Fruit fly (Drosophila melanogaster) whole organism, prepupa: ENCODE results near the gene Drs.
A peak's percentile ranks its signal among the peaks of the same experiment; 100 is the strongest.

Experiments used
- CG10631 ChIP-seq: fragments of 200-800 bp; sonication (Bioruptor generic); optimal IDR thresholded peaks from 2 replicates; lab custom pipeline; 2016; ENCODE audit warnings: missing biosample characterization, missing genetic modification characterization
- CG10669 ChIP-seq: fragments of 200-800 bp; sonication (Bioruptor generic); optimal IDR thresholded peaks from 3 replicates; lab custom pipeline; 2018; ENCODE audit warnings: missing biosample characterization, mild to moderate bottlenecking, missing genetic modification characterization, moderate library complexity
- CG11902 ChIP-seq: fragments of 200-800 bp; sonication (Bioruptor generic); optimal IDR thresholded peaks from 3 replicates; lab custom pipeline; 2016; ENCODE audit warnings: missing biosample characterization, missing genetic modification characterization
- CG15336 ChIP-seq: fragments of 200-800 bp; sonication (Bioruptor generic); IDR thresholded peaks from 2 replicates; pipeline ENCODE4 v1.3.6; 2022; ENCODE audit warnings: missing biosample characterization, missing genetic modification characterization
- CG1621 ChIP-seq: fragments of 200-800 bp; sonication (Bioruptor generic); optimal IDR thresholded peaks from 3 replicates; lab custom pipeline; 2018; ENCODE audit warnings: missing biosample characterization, mild to moderate bottlenecking, missing genetic modification characterization
- CG34406 ChIP-seq: fragments of 200-800 bp; sonication (Bioruptor generic); optimal IDR thresholded peaks from 3 replicates; lab custom pipeline; 2016; ENCODE audit warnings: missing biosample characterization, missing genetic modification characterization
- CG3919 ChIP-seq: fragments of 200-800 bp; sonication (Bioruptor generic); optimal IDR thresholded peaks from 3 replicates; lab custom pipeline; 2016; ENCODE audit warnings: missing biosample characterization, missing genetic modification characterization
- CG4318 ChIP-seq: fragments of 200-800 bp; sonication (Bioruptor generic); optimal IDR thresholded peaks from 3 replicates; lab custom pipeline; 2017; ENCODE audit warnings: missing biosample characterization, mild to moderate bottlenecking, missing genetic modification characterization
- CG6163 ChIP-seq: fragments of 200-800 bp; sonication (Bioruptor generic); IDR thresholded peaks from 3 replicates; pipeline ENCODE4 v1.3.6; 2022; ENCODE audit warnings: missing biosample characterization, missing genetic modification characterization
- CG6276 ChIP-seq: fragments of 200-800 bp; sonication (Bioruptor generic); optimal IDR thresholded peaks from 2 replicates; lab custom pipeline; 2017; ENCODE audit warnings: missing biosample characterization, mild to moderate bottlenecking, missing genetic modification characterization
- CG7368 ChIP-seq: fragments of 200-800 bp; sonication (Bioruptor generic); optimal IDR thresholded peaks from 3 replicates; lab custom pipeline; 2016; ENCODE audit warnings: missing biosample characterization, missing genetic modification characterization
- CG8119 ChIP-seq: fragments of 200-800 bp; sonication (Bioruptor generic); IDR thresholded peaks from 3 replicates; pipeline ENCODE4 v1.3.6; 2022; ENCODE audit warnings: missing biosample characterization, missing genetic modification characterization
- CG8319 ChIP-seq: fragments of 200-800 bp; sonication (Bioruptor generic); optimal IDR thresholded peaks from 3 replicates; lab custom pipeline; 2016; ENCODE audit warnings: missing biosample characterization, missing genetic modification characterization
- CG9139 ChIP-seq: fragments of 200-800 bp; sonication (Bioruptor generic); optimal IDR thresholded peaks from 3 replicates; lab custom pipeline; 2017; ENCODE audit warnings: missing biosample characterization, mild to moderate bottlenecking, missing genetic modification characterization
- Eip78C ChIP-seq: fragments of 200-800 bp; sonication (Bioruptor generic); peaks from one replicate; lab custom pipeline; 2016; ENCODE audit warnings: missing biosample characterization, missing genetic modification characterization
- Ets96B ChIP-seq: fragments of 200-800 bp; optimal IDR thresholded peaks from 2 replicates; lab custom pipeline; 2019; ENCODE audit warnings: missing biosample characterization, mild to moderate bottlenecking, missing genetic modification characterization, moderate library complexity
- Gug ChIP-seq: fragments of 200-800 bp; sonication (Bioruptor generic); IDR thresholded peaks from 2 replicates; pipeline ENCODE4 v1.3.6; 2022; ENCODE audit warnings: missing biosample characterization, missing genetic modification characterization
- Hr38 ChIP-seq: sonication (Bioruptor generic); optimal IDR thresholded peaks from 2 replicates; lab custom pipeline; 2016; ENCODE audit warnings: missing biosample characterization, missing genetic modification characterization
- Hr39 ChIP-seq: fragments of 200-800 bp; sonication (Bioruptor generic); optimal IDR thresholded peaks from 2 replicates; lab custom pipeline; 2016; ENCODE audit warnings: missing biosample characterization, missing genetic modification characterization
- Hr4 ChIP-seq: fragments of 200-800 bp; sonication (Bioruptor generic); optimal IDR thresholded peaks from 3 replicates; lab custom pipeline; 2016; ENCODE audit warnings: missing biosample characterization, missing genetic modification characterization
- Met ChIP-seq: fragments of 200-800 bp; sonication (Bioruptor generic); optimal IDR thresholded peaks from 3 replicates; lab custom pipeline; 2016; ENCODE audit warnings: missing biosample characterization, missing genetic modification characterization
- OdsH ChIP-seq: fragments of 200-800 bp; sonication (Bioruptor generic); optimal IDR thresholded peaks from 3 replicates; lab custom pipeline; 2016; ENCODE audit warnings: missing biosample characterization, missing genetic modification characterization
- Smox ChIP-seq: fragments of 200-800 bp; sonication (Bioruptor generic); optimal IDR thresholded peaks from 3 replicates; lab custom pipeline; 2016; ENCODE audit warnings: missing biosample characterization, missing genetic modification characterization
- Sox102F ChIP-seq: fragments of 200-800 bp; sonication (Bioruptor generic); optimal IDR thresholded peaks from 2 replicates; lab custom pipeline; 2016; ENCODE audit warnings: missing biosample characterization, mild to moderate bottlenecking, missing genetic modification characterization
- Sox14 ChIP-seq: fragments of 200-800 bp; sonication (Bioruptor generic); optimal IDR thresholded peaks from 3 replicates; lab custom pipeline; 2016; ENCODE audit warnings: missing biosample characterization, missing genetic modification characterization
- Sox15 ChIP-seq: fragments of 200-800 bp; sonication (Bioruptor generic); optimal IDR thresholded peaks from 3 replicates; lab custom pipeline; 2016; ENCODE audit warnings: missing biosample characterization, missing genetic modification characterization
- acj6 ChIP-seq: fragments of 200-800 bp; sonication (Bioruptor generic); optimal IDR thresholded peaks from 3 replicates; lab custom pipeline; 2016; ENCODE audit warnings: missing biosample characterization, missing genetic modification characterization
- cyc ChIP-seq: fragments of 200-800 bp; sonication (Bioruptor generic); optimal IDR thresholded peaks from 3 replicates; lab custom pipeline; 2016; ENCODE audit warnings: missing biosample characterization, missing genetic modification characterization
- eg ChIP-seq: fragments of 200-800 bp; sonication (Bioruptor generic); IDR thresholded peaks from 3 replicates; pipeline ENCODE4 v1.3.6; 2022; ENCODE audit warnings: missing biosample characterization, missing genetic modification characterization
- esn ChIP-seq: fragments of 200-800 bp; sonication (Bioruptor generic); optimal IDR thresholded peaks from 2 replicates; lab custom pipeline; 2016; ENCODE audit warnings: missing biosample characterization, mild to moderate bottlenecking, missing genetic modification characterization, moderate library complexity
- fd85E ChIP-seq: fragments of 200-800 bp; sonication (Bioruptor generic); optimal IDR thresholded peaks from 3 replicates; lab custom pipeline; 2016; ENCODE audit warnings: missing biosample characterization, missing genetic modification characterization
- fkh ChIP-seq: fragments of 200-800 bp; sonication (Bioruptor generic); optimal IDR thresholded peaks from 3 replicates; lab custom pipeline; 2017; ENCODE audit warnings: missing biosample characterization, mild to moderate bottlenecking, missing genetic modification characterization, moderate library complexity
- pdm3 ChIP-seq: fragments of 200-800 bp; sonication (Bioruptor generic); optimal IDR thresholded peaks from 3 replicates; lab custom pipeline; 2016; ENCODE audit warnings: missing biosample characterization, missing genetic modification characterization
- salr ChIP-seq, 2 experiments: fragments of 200-800 bp; sonication (Bioruptor generic); optimal IDR thresholded peaks; 3 replicates each; lab custom pipeline; 2016 to 2018; ENCODE audit warnings: missing biosample characterization in 2 of 2, missing genetic modification characterization in 2 of 2, mild to moderate bottlenecking in 1 of 2
- ss ChIP-seq, 2 experiments: fragments of 200-800 bp; sonication (Bioruptor generic); optimal IDR thresholded peaks; 2 replicates in 1 of 2; 3 replicates in 1 of 2; lab custom pipeline; 2017 to 2018; ENCODE audit warnings: mild to moderate bottlenecking in 2 of 2, missing biosample characterization in 2 of 2, missing genetic modification characterization in 2 of 2, moderate library complexity in 1 of 2
- svp ChIP-seq: fragments of 200-800 bp; sonication (Bioruptor generic); peaks from one replicate; lab custom pipeline; 2016; ENCODE audit warnings: missing biosample characterization, missing genetic modification characterization
- vri ChIP-seq: fragments of 200-800 bp; sonication (Bioruptor generic); optimal IDR thresholded peaks from 3 replicates; lab custom pipeline; 2016; ENCODE audit warnings: missing biosample characterization, mild to moderate bottlenecking, missing genetic modification characterization

Gene Drs

dm6 chr3L:3411699-3412098 lies 42.3 kb downstream of the Drs start:
- TF ChIP-seq Sox102F (GFP tag; lab: Kevin White, UChicago) (no peak), CG10669 (GFP tag; lab: Kevin White, UChicago) (no peak), Eip78C (peak; percentile 32)

- TF ChIP-seq CG6163 (GFP tag; lab: Robert Waterston, UW): no peak
- peak; percentile 52 for TF ChIP-seq fkh
- TF ChIP-seq Sox15 (GFP tag; lab: Kevin White, UChicago): no peak
- TF ChIP-seq Smox (GFP tag; lab: Kevin White, UChicago): no peak
- TF ChIP-seq svp (GFP tag; lab: Kevin White, UChicago): peak; percentile 56
Observed at dm6 chr3L:3414796-3415568, 45.6 kb downstream of the Drs start.

dm6 chr3L:3415633-3416198 lies 46.4 kb downstream of the Drs start:
- peak; percentile 6 for TF ChIP-seq Eip78C
- TF ChIP-seq CG4318 (GFP tag; lab: Kevin White, UChicago): no peak
- peak; percentile 39 for TF ChIP-seq fkh
- TF ChIP-seq svp (GFP tag; lab: Kevin White, UChicago): peak; percentile 30
- no peak for TF ChIP-seq CG6276 (GFP tag; lab: Kevin White, UChicago)

- TF ChIP-seq CG6163 (GFP tag; lab: Robert Waterston, UW): peak; percentile 42; the same call in 1 of the 3 replicates
- TF ChIP-seq CG15336 (GFP tag; lab: Robert Waterston, UW): peak; percentile 30; the same call in 1 of the 2 replicates
- peak; percentile 57 for TF ChIP-seq CG6276 (GFP tag; lab: Kevin White, UChicago)
- no peak for TF ChIP-seq Met (GFP tag; lab: Kevin White, UChicago)
- no peak for TF ChIP-seq pdm3
- TF ChIP-seq CG11902 (GFP tag; lab: Kevin White, UChicago): no peak
- no peak for TF ChIP-seq CG8319 (GFP tag; lab: Kevin White, UChicago)
- peak; percentile 74 for TF ChIP-seq vri (GFP tag; lab: Kevin White, UChicago)
- peak; percentile 1 for TF ChIP-seq Eip78C
- peak; percentile 63 for TF ChIP-seq svp (GFP tag; lab: Kevin White, UChicago)
- peak; percentile 40; the same call in 2 of the 3 replicates for TF ChIP-seq eg
- TF ChIP-seq CG8119: peak; percentile 38; the same call in 2 of the 3 replicates
- peak in 1 of 2 experiments; percentile 5 for TF ChIP-seq ss (GFP tag; optimal IDR thresholded peaks at IDR 0.05; lab: Kevin White, UChicago)
- TF ChIP-seq CG1621 (tag; lab: Kevin White, UChicago): peak; percentile 6
- TF ChIP-seq fkh: peak; percentile 20
- TF ChIP-seq Hr38: no peak
- no peak for TF ChIP-seq CG3919 (GFP tag; lab: Kevin White, UChicago)
- TF ChIP-seq, all 60 proteins: peak for 11
Observed at dm6 chr3L:3417120-3417519, 47.8 kb downstream of the Drs start.

- TF ChIP-seq Eip78C: peak; percentile 77
- peak; percentile 53; the same call in 2 of the 3 replicates for TF ChIP-seq CG6163 (GFP tag; lab: Robert Waterston, UW)
- peak; percentile 45; the same call in 1 of the 3 replicates for TF ChIP-seq eg
- no peak for TF ChIP-seq CG10631 (GFP tag; lab: Kevin White, UChicago)
- peak; percentile 26 for TF ChIP-seq Sox102F (GFP tag; lab: Kevin White, UChicago)
- TF ChIP-seq Sox14 (GFP tag; lab: Kevin White, UChicago): no peak
Observed at dm6 chr3L:3417759-3418158, 48.4 kb downstream of the Drs start.

- TF ChIP-seq acj6 (GFP tag; lab: Kevin White, UChicago): peak; percentile 71
- peak; percentile 26 for TF ChIP-seq CG34406
- no peak for TF ChIP-seq fd85E (GFP tag; lab: Kevin White, UChicago)
- peak; percentile 98 for TF ChIP-seq Hr4 (GFP tag; lab: Kevin White, UChicago)
- TF ChIP-seq Hr39 (GFP tag; lab: Kevin White, UChicago): peak; percentile 73
- peak; percentile 61 for TF ChIP-seq cyc (GFP tag; lab: Kevin White, UChicago)
- peak; percentile 63 to 88 for TF ChIP-seq salr (GFP tag; optimal IDR thresholded peaks at IDR 0.05; lab: Kevin White, UChicago)
- peak; percentile 70 for TF ChIP-seq CG9139 (GFP tag; lab: Kevin White, UChicago)
- TF ChIP-seq CG7368 (GFP tag; lab: Kevin White, UChicago): peak; percentile 25
- TF ChIP-seq svp (GFP tag; lab: Kevin White, UChicago): peak; percentile 82
- peak; percentile 66 for TF ChIP-seq Sox102F (GFP tag; lab: Kevin White, UChicago)
- TF ChIP-seq Ets96B (tag; lab: Kevin White, UChicago): peak; percentile 76
- TF ChIP-seq ss (GFP tag; optimal IDR thresholded peaks at IDR 0.05; lab: Kevin White, UChicago): peak; percentile 23 to 53
- peak; percentile 98 for TF ChIP-seq Gug
- peak; percentile 97 for TF ChIP-seq CG4318 (GFP tag; lab: Kevin White, UChicago)
- peak; percentile 84 for TF ChIP-seq OdsH (GFP tag; lab: Kevin White, UChicago)
- TF ChIP-seq esn (GFP tag; lab: Kevin White, UChicago): peak; percentile 80
- TF ChIP-seq vri (GFP tag; lab: Kevin White, UChicago): peak; percentile 50
Observed at dm6 chr3L:3418207-3419086, 49.1 kb downstream of the Drs start.
